Worm (Caenorhabditis elegans) whole organism, midembryonic: ENCODE results near the gene B0457.4.

Source experiments
- cog-1 ChIP-seq: sonication (generic microtip); optimal IDR thresholded peaks from 2 replicates; lab custom pipeline; 2016; ENCODE audit warnings: missing genetic modification characterization, missing compliant biosample characterization
- flt-1 ChIP-seq: fragments of 200-800 bp; sonication (Bioruptor generic); IDR thresholded peaks from 2 replicates; pipeline ENCODE4 v1.3.6; 2022; ENCODE audit warnings: missing genetic modification characterization, missing compliant biosample characterization
- med-1 ChIP-seq: sonication (generic microtip); optimal IDR thresholded peaks from 2 replicates; lab custom pipeline; 2017; ENCODE audit warnings: missing genetic modification characterization, mild to moderate bottlenecking, missing compliant biosample characterization, antibody characterized with exemption, missing genetic modification reagents; ENCODE audit not compliant: insufficient read depth
- tab-1 ChIP-seq: fragments of 200-800 bp; sonication (Bioruptor generic); IDR thresholded peaks from 2 replicates; pipeline ENCODE4 v1.3.6; 2022; ENCODE audit warnings: missing genetic modification characterization, missing compliant biosample characterization
- ztf-29 ChIP-seq: fragments of 200-800 bp; sonication (Bioruptor generic); IDR thresholded peaks from 2 replicates; pipeline ENCODE4 v1.3.6; 2022; ENCODE audit warnings: missing genetic modification reagents, missing genetic modification characterization, missing compliant biosample characterization

ce11 chrII:8920955-8921354 is 9.1 kb upstream of the B0457.4 start:
- TF ChIP-seq cog-1 (tag; lab: Kevin White, UChicago) (no peak), ztf-29 (GFP tag; lab: Robert Waterston, UW) (no peak), med-1 (GFP tag; lab: Kevin White, UChicago) (no peak), tab-1 (no peak), flt-1 (no peak)
